Worm (Caenorhabditis elegans) whole organism, late embryonic: ENCODE data around the gene dnj-1.
A peak's percentile ranks its signal among the peaks of the same experiment; 100 is the strongest.

Experiments used
- C08G9.2 ChIP-seq: sonication (generic microtip); optimal IDR thresholded peaks from 2 replicates; lab custom pipeline; 2016; ENCODE audit warnings: mild to moderate bottlenecking, missing genetic modification characterization, moderate library complexity, missing compliant biosample characterization
- K02D7.2 ChIP-seq: sonication (generic microtip); optimal IDR thresholded peaks from 2 replicates; lab custom pipeline; 2017; ENCODE audit warnings: mild to moderate bottlenecking, missing genetic modification characterization, missing compliant biosample characterization
- ceh-14 ChIP-seq: sonication (generic microtip); optimal IDR thresholded peaks from 2 replicates; lab custom pipeline; 2016; ENCODE audit warnings: missing genotype, missing genetic modification characterization, missing compliant biosample characterization
- ceh-18 ChIP-seq: sonication (generic microtip); optimal IDR thresholded peaks from 2 replicates; lab custom pipeline; 2016; ENCODE audit warnings: missing genetic modification characterization, missing compliant biosample characterization
- ceh-19 ChIP-seq: fragments of 200-800 bp; sonication (Bioruptor generic); optimal IDR thresholded peaks from 2 replicates; lab custom pipeline; 2018; ENCODE audit warnings: mild to moderate bottlenecking, missing genetic modification characterization, missing compliant biosample characterization
- ceh-22 ChIP-seq: sonication (generic microtip); optimal IDR thresholded peaks from 2 replicates; lab custom pipeline; 2017; ENCODE audit warnings: missing biosample characterization, missing genetic modification characterization
- ceh-30 ChIP-seq: fragments of 150-350 bp; optimal IDR thresholded peaks from 2 replicates; lab custom pipeline; 2014; ENCODE audit warnings: missing biosample characterization, missing genetic modification characterization
- ceh-34 ChIP-seq: sonication (generic microtip); optimal IDR thresholded peaks from 2 replicates; lab custom pipeline; 2016; ENCODE audit warnings: mild to moderate bottlenecking, missing genetic modification characterization, missing compliant biosample characterization
- ceh-48 ChIP-seq: sonication (generic microtip); optimal IDR thresholded peaks from 2 replicates; lab custom pipeline; 2016; ENCODE audit warnings: missing genetic modification characterization, inconsistent platforms, missing compliant biosample characterization
- ceh-9 ChIP-seq: sonication (generic microtip); optimal IDR thresholded peaks from 2 replicates; lab custom pipeline; 2016; ENCODE audit warnings: mild to moderate bottlenecking, missing genetic modification characterization, inconsistent platforms, missing compliant biosample characterization
- che-1 ChIP-seq: sonication (generic microtip); optimal IDR thresholded peaks from 2 replicates; lab custom pipeline; 2016; ENCODE audit warnings: mild to moderate bottlenecking, missing genetic modification characterization, missing compliant biosample characterization
- elt-4 ChIP-seq: sonication (generic microtip); optimal IDR thresholded peaks from 2 replicates; lab custom pipeline; 2016; ENCODE audit warnings: missing genetic modification characterization, missing compliant biosample characterization
- eyg-1 ChIP-seq: sonication (generic microtip); optimal IDR thresholded peaks from 2 replicates; lab custom pipeline; 2016; ENCODE audit warnings: missing genotype, missing genetic modification characterization, missing compliant biosample characterization
- fax-1 ChIP-seq: sonication (generic microtip); optimal IDR thresholded peaks from 2 replicates; lab custom pipeline; 2016; ENCODE audit warnings: missing genotype, missing genetic modification characterization, missing compliant biosample characterization
- fkh-10 ChIP-seq: fragments of 150-350 bp; optimal IDR thresholded peaks from 2 replicates; lab custom pipeline; 2014; ENCODE audit warnings: missing biosample characterization, missing genetic modification reagents, missing genetic modification characterization
- fkh-6 ChIP-seq: sonication (generic microtip); optimal IDR thresholded peaks from 2 replicates; lab custom pipeline; 2016; ENCODE audit warnings: missing genetic modification characterization, missing compliant biosample characterization
- hlh-13 ChIP-seq: fragments of 200-800 bp; sonication (Bioruptor generic); optimal IDR thresholded peaks from 2 replicates; lab custom pipeline; 2018; ENCODE audit warnings: mild to moderate bottlenecking, missing genetic modification characterization, missing compliant biosample characterization
- hlh-15 ChIP-seq: sonication (generic microtip); optimal IDR thresholded peaks from 2 replicates; lab custom pipeline; 2016; ENCODE audit warnings: missing genetic modification characterization, missing compliant biosample characterization
- hlh-30 ChIP-seq: sonication (generic microtip); optimal IDR thresholded peaks from 2 replicates; lab custom pipeline; 2017; ENCODE audit warnings: antibody characterized with exemption, missing genetic modification characterization, missing compliant biosample characterization; ENCODE audit not compliant: insufficient read depth
- hlh-6 ChIP-seq: sonication (generic microtip); optimal IDR thresholded peaks from 2 replicates; lab custom pipeline; 2016; ENCODE audit warnings: missing genotype, missing genetic modification characterization, missing compliant biosample characterization
- hlh-8 ChIP-seq: sonication (generic microtip); optimal IDR thresholded peaks from 2 replicates; lab custom pipeline; 2016; ENCODE audit warnings: missing genotype, missing genetic modification characterization, missing compliant biosample characterization
- nfya-1 ChIP-seq: sonication (generic microtip); optimal IDR thresholded peaks from 2 replicates; lab custom pipeline; 2017; ENCODE audit warnings: missing genetic modification characterization, mild to moderate bottlenecking, missing compliant biosample characterization, antibody characterized with exemption, moderate library complexity
- nhr-11 ChIP-seq: fragments of 150-350 bp; optimal IDR thresholded peaks from 2 replicates; lab custom pipeline; 2014; ENCODE audit warnings: missing biosample characterization, missing genetic modification characterization
- nhr-232 ChIP-seq: sonication (generic microtip); optimal IDR thresholded peaks from 2 replicates; lab custom pipeline; 2016; ENCODE audit warnings: missing genetic modification characterization, missing compliant biosample characterization
- pag-3 ChIP-seq: sonication (generic microtip); optimal IDR thresholded peaks from 2 replicates; lab custom pipeline; 2016; ENCODE audit warnings: missing compliant biosample characterization, missing genetic modification characterization, borderline replicate concordance
- pha-2 ChIP-seq: sonication (generic microtip); optimal IDR thresholded peaks from 2 replicates; lab custom pipeline; 2017; ENCODE audit warnings: mild to moderate bottlenecking, missing genetic modification characterization, missing compliant biosample characterization
- pha-4 ChIP-seq: fragments of 150-350 bp; optimal IDR thresholded peaks from 2 replicates; lab custom pipeline; 2018; ENCODE audit warnings: missing biosample characterization, missing genetic modification reagents, missing genetic modification characterization
- pros-1 ChIP-seq: fragments of 150-350 bp; optimal IDR thresholded peaks from 2 replicates; lab custom pipeline; 2014; ENCODE audit warnings: missing biosample characterization, missing genetic modification reagents, missing genetic modification characterization
- rnt-1 ChIP-seq: sonication (generic microtip); optimal IDR thresholded peaks from 2 replicates; lab custom pipeline; 2016; ENCODE audit warnings: missing genetic modification characterization, missing compliant biosample characterization
- sdc-2 ChIP-seq: sonication (generic microtip); optimal IDR thresholded peaks from 2 replicates; lab custom pipeline; 2016; ENCODE audit warnings: missing genotype, missing genetic modification characterization, missing compliant biosample characterization
- sox-4 ChIP-seq: sonication (generic microtip); optimal IDR thresholded peaks from 2 replicates; lab custom pipeline; 2017; ENCODE audit warnings: mild to moderate bottlenecking, missing genetic modification characterization, inconsistent platforms, missing compliant biosample characterization
- unc-3 ChIP-seq, 2 experiments: fragments of 200-800 bp in 1 of 2; sonication (Bioruptor generic) in 1 of 2; sonication (generic microtip) in 1 of 2; conservative IDR thresholded peaks in 1 of 2; optimal IDR thresholded peaks in 1 of 2; 2 replicates each; pipeline versions ENCODE4 v1.3.6 to Lab custom; 2016 to 2022; ENCODE audit warnings: missing compliant biosample characterization in 2 of 2, missing genetic modification characterization in 2 of 2, missing genetic modification reagents in 1 of 2
- unc-42 ChIP-seq: sonication (generic microtip); optimal IDR thresholded peaks from 2 replicates; lab custom pipeline; 2016; ENCODE audit warnings: missing genotype, missing genetic modification characterization, missing compliant biosample characterization
- unc-55 ChIP-seq: sonication (generic microtip); optimal IDR thresholded peaks from 2 replicates; lab custom pipeline; 2017; ENCODE audit warnings: missing biosample characterization, missing genetic modification reagents, missing genetic modification characterization

The dnj-1 gene

DNA sequence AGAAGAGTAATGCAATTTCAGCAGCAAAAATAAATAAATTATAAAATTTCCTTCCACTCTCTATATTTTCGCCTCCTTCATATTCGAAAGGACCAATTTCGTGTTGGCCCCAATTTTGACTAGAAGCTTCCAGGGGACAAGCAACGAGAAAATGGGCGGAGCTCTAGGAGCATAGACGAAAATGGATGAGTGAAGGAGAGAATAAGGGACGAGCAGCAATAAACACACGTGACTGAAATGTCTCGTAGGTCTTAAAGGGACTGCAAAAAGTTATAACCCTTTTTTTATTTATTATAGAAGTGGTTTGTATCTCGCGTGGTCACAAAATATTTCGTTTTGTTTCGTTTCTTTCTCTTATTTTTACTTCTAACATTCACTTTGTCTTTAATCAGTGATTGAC is 50.9 kb downstream of the dnj-1 start:
- TF ChIP-seq ceh-14 (tag; lab: Kevin White, UChicago) (peak; percentile 22), che-1 (tag; lab: Kevin White, UChicago) (no peak), pha-4 (tag; lab: Kevin White, UChicago) (no peak), hlh-13 (GFP tag; lab: Kevin White, UChicago) (no peak), hlh-8 (no peak), K02D7.2 (tag; lab: Kevin White, UChicago) (no peak), sox-4 (tag; lab: Kevin White, UChicago) (no peak), ceh-22 (no peak), ceh-18 (tag; lab: Kevin White, UChicago) (no peak), sdc-2 (tag; lab: Kevin White, UChicago) (no peak), ceh-30 (tag; lab: Kevin White, UChicago) (no peak), unc-42 (tag; lab: Kevin White, UChicago) (peak; percentile 14), unc-3 (GFP tag; conservative IDR thresholded peaks at IDR 0.05; lab: Robert Waterston, UW) (no peak), unc-3 (tag; optimal IDR thresholded peaks at IDR 0.05; lab: Kevin White, UChicago) (no peak)
- TF ChIP-seq, all 69 proteins: peak for 2

DNA sequence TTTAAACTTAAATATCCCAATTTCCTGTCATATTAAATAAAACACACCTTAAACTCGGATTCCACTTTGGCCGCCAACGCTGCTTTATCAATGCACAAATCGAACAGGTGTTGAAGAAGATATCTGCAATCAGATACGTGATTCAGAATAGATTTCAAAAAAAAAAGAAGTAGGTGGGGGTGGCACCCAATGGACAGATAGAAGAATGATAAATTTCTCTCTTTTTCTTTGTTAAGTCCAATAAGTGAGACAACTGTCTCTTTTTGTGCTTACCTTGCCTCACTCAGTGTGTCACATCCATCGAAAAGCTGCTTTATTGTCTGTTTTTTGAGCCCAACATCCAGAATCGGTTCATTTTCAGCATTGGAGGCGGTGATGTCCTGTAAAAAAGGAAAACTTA is 52.0 kb downstream of the dnj-1 start:
- TF ChIP-seq ceh-19 (GFP tag; lab: Kevin White, UChicago) (no peak), ceh-18 (tag; lab: Kevin White, UChicago) (peak; percentile 52), hlh-30 (tag; lab: Kevin White, UChicago) (no peak), C08G9.2 (tag; lab: Kevin White, UChicago) (no peak), unc-42 (tag; lab: Kevin White, UChicago) (no peak), pha-2 (tag; lab: Kevin White, UChicago) (no peak), fax-1 (tag; lab: Kevin White, UChicago) (no peak)
- TF ChIP-seq, all 69 proteins: peak for 1

DNA sequence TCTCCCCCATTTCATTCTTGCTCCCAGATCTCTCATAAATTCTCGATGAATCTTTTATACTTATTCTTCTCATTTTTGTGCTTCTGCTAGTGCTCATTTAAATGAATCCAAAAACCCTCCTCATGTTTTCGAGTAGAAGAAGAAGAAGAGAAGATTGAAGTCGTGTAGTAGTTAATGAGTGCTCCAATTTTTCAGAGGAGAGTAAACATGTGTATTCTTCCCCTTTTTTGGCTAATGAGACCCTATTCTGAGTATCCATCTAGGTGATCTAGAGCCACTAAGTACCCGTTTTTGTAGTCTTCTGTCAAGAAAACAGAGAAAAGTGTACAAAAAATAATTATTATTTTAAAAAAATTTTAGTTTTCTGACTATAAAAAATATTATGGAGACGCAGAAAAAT is 52.7 kb downstream of the dnj-1 start:
- TF ChIP-seq C08G9.2 (tag; lab: Kevin White, UChicago) (no peak), nhr-11 (tag; lab: Kevin White, UChicago) (no peak), nhr-232 (no peak), unc-42 (tag; lab: Kevin White, UChicago) (no peak), fkh-10 (no peak), ceh-34 (tag; lab: Kevin White, UChicago) (no peak), ceh-48 (tag; lab: Kevin White, UChicago) (no peak), ceh-9 (tag; lab: Kevin White, UChicago) (no peak), pag-3 (tag; lab: Kevin White, UChicago) (no peak), rnt-1 (no peak), hlh-15 (tag; lab: Kevin White, UChicago) (no peak), fax-1 (tag; lab: Kevin White, UChicago) (no peak), pha-4 (tag; lab: Kevin White, UChicago) (no peak), nfya-1 (tag; lab: Kevin White, UChicago) (no peak), hlh-6 (tag; lab: Kevin White, UChicago) (no peak)

DNA sequence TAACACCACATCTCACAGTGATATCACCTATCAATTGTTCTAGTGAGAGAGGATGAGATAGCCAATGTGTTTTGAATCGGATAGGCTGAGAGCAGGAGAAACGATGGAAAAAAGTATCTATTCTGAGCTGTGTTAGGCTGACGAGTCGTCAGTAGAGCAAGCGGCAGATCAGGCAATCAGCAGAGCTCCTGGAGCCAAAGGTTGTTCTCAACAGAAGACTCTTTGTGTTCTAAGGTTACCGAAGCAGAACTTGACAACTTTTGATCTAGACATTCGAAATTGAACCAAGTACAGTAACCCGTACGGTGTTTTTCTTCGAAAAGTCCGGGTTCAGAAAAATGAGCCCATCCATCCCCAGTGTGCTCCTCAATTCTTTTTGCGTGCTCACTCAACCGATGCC is 53.9 kb downstream of the dnj-1 start:
- TF ChIP-seq nfya-1 (tag; lab: Kevin White, UChicago) (no peak), fkh-6 (no peak), nhr-232 (no peak), eyg-1 (tag; lab: Kevin White, UChicago) (no peak), che-1 (tag; lab: Kevin White, UChicago) (no peak), elt-4 (tag; lab: Kevin White, UChicago) (no peak)

DNA sequence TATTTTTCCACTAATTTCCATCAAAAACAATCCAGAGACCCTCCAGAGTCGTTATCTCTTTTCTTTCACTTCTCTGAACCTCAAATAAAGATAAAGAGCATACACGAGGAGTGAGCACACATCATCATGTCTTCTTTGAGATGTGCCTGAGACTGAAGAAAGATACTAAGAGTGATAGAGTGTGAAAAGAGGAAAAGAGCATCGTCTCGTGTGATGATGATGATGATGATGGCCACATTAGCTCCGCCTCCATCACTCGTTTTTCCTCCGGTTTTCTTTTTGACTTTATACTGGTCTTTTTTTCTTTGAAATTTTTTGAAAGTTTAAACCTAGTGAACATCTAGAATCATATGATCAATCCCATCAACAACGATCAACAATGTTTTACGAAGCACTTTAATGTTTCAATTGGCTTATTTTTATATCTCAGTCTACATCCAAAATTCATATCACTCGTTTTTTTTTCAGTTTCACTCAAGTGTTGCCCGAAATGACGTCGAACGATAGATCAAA is 55.2 kb downstream of the dnj-1 start, which contains the start of gene T01G1.2:
Gene T01G1.2 (plus strand): TSS at position 463 of the 513 bp plus-strand sequence.
- TF ChIP-seq unc-55 (GFP tag; lab: Kevin White, UChicago) (peak; percentile 67), nfya-1 (tag; lab: Kevin White, UChicago) (no peak), nhr-11 (tag; lab: Kevin White, UChicago) (no peak), ceh-18 (tag; lab: Kevin White, UChicago) (peak; percentile 36), unc-3 (GFP tag; conservative IDR thresholded peaks at IDR 0.05; lab: Robert Waterston, UW) (no peak), unc-3 (tag; optimal IDR thresholded peaks at IDR 0.05; lab: Kevin White, UChicago) (no peak), pros-1 (tag; lab: Kevin White, UChicago) (no peak)
- TF ChIP-seq, all 69 proteins: peak for 2
